Worm (Caenorhabditis elegans) whole organism, L4 larva: ENCODE measurements around the gene R05F9.7.

Source experiments
- R02D3.7 ChIP-seq: fragments of 150-350 bp; sonication (generic microtip); optimal IDR thresholded peaks from 3 replicates; lab custom pipeline; 2014; ENCODE audit warnings: missing biosample characterization, missing genetic modification characterization
- Y48G9A.11 ChIP-seq: fragments of 200-800 bp; sonication (Bioruptor generic); IDR thresholded peaks from 2 replicates; pipeline ENCODE4 v1.3.6; 2022; ENCODE audit warnings: missing genetic modification reagents, missing genetic modification characterization, missing compliant biosample characterization
- Y5F2A.4 ChIP-seq: fragments of 200-800 bp; sonication (Bioruptor generic); optimal IDR thresholded peaks from 2 replicates; lab custom pipeline; 2018; ENCODE audit warnings: mild to moderate bottlenecking, missing genetic modification characterization, missing compliant biosample characterization
- Y75B8A.6 ChIP-seq: fragments of 200-800 bp; sonication (Bioruptor generic); IDR thresholded peaks from 2 replicates; pipeline ENCODE4 v1.3.6; 2022; ENCODE audit warnings: missing genetic modification reagents, missing genetic modification characterization, missing compliant biosample characterization
- ZK546.5 ChIP-seq, 2 experiments: sonication (generic microtip); optimal IDR thresholded peaks; 2 replicates each; lab custom pipeline; 2017; ENCODE audit warnings: missing biosample characterization in 2 of 2, missing genetic modification characterization in 2 of 2
- arid-1 ChIP-seq: fragments of 200-800 bp; sonication (Bioruptor generic); conservative IDR thresholded peaks from 2 replicates; pipeline ENCODE4 v1.3.6; 2022; ENCODE audit warnings: missing genetic modification reagents, missing genetic modification characterization, missing compliant biosample characterization
- attf-4 ChIP-seq: sonication (generic microtip); optimal IDR thresholded peaks from 3 replicates; lab custom pipeline; 2017; ENCODE audit warnings: missing biosample characterization, missing genetic modification characterization
- ceh-20 ChIP-seq: fragments of 200-800 bp; sonication (Bioruptor generic); IDR thresholded peaks from 2 replicates; pipeline ENCODE4 v1.3.6; 2022; ENCODE audit warnings: missing genetic modification reagents, missing genetic modification characterization, missing compliant biosample characterization
- ceh-32 ChIP-seq: sonication (generic microtip); optimal IDR thresholded peaks from 2 replicates; lab custom pipeline; 2016; ENCODE audit warnings: mild to moderate bottlenecking, missing genetic modification characterization, missing compliant biosample characterization; ENCODE audit not compliant: poor library complexity
- ceh-82 ChIP-seq: sonication (generic microtip); optimal IDR thresholded peaks from 2 replicates; lab custom pipeline; 2017; ENCODE audit warnings: missing biosample characterization, missing genetic modification characterization
- ces-1 ChIP-seq: fragments of 150-350 bp; sonication (generic microtip); optimal IDR thresholded peaks from 4 replicates; lab custom pipeline; 2014; ENCODE audit warnings: missing biosample characterization, missing genetic modification reagents, missing genetic modification characterization
- ctbp-1 ChIP-seq: fragments of 200-800 bp; sonication (Bioruptor generic); IDR thresholded peaks from 2 replicates; pipeline ENCODE4 v1.3.6; 2022; ENCODE audit warnings: missing genetic modification reagents, missing genetic modification characterization, missing compliant biosample characterization
- daf-16 ChIP-seq, 3 experiments: sonication (generic microtip); optimal IDR thresholded peaks; 2 replicates each; lab custom pipeline; 2016 to 2017; ENCODE audit warnings: missing genetic modification characterization in 3 of 3, missing genetic modification reagents in 3 of 3, mild to moderate bottlenecking in 2 of 3, missing compliant biosample characterization in 2 of 3, missing biosample characterization in 1 of 3, moderate library complexity in 1 of 3
- dmd-8 ChIP-seq: fragments of 200-800 bp; sonication (Bioruptor generic); IDR thresholded peaks from 2 replicates; pipeline ENCODE4 v1.3.6; 2022; ENCODE audit warnings: missing genetic modification characterization, missing compliant biosample characterization
- dmd-9 ChIP-seq: fragments of 200-800 bp; sonication (Bioruptor generic); IDR thresholded peaks from 2 replicates; pipeline ENCODE4 v1.3.6; 2022; ENCODE audit warnings: missing genetic modification reagents, missing genetic modification characterization, missing compliant biosample characterization
- dve-1 ChIP-seq: sonication (generic microtip); optimal IDR thresholded peaks from 2 replicates; lab custom pipeline; 2017; ENCODE audit warnings: antibody characterized with exemption, mild to moderate bottlenecking, missing genetic modification characterization, missing compliant biosample characterization; ENCODE audit not compliant: insufficient read depth
- gei-8 ChIP-seq: fragments of 200-800 bp; sonication (Bioruptor generic); optimal IDR thresholded peaks from 2 replicates; lab custom pipeline; 2018; ENCODE audit warnings: mild to moderate bottlenecking, missing genetic modification characterization, missing compliant biosample characterization
- hif-1 ChIP-seq, 2 experiments: sonication (generic microtip); optimal IDR thresholded peaks; 2 replicates each; lab custom pipeline; 2016 to 2017; ENCODE audit warnings: missing compliant biosample characterization in 2 of 2, missing genetic modification characterization in 2 of 2, missing genetic modification reagents in 2 of 2, missing genotype in 2 of 2, mild to moderate bottlenecking in 1 of 2
- hlh-11 ChIP-seq: fragments of 200-800 bp; sonication (Bioruptor generic); optimal IDR thresholded peaks from 2 replicates; lab custom pipeline; 2018; ENCODE audit warnings: mild to moderate bottlenecking, missing genetic modification characterization, missing compliant biosample characterization
- hlh-30 ChIP-seq: sonication (generic microtip); optimal IDR thresholded peaks from 2 replicates; lab custom pipeline; 2017; ENCODE audit warnings: antibody characterized with exemption, mild to moderate bottlenecking, missing genetic modification characterization, missing compliant biosample characterization; ENCODE audit not compliant: insufficient read depth
- hmg-1.1 ChIP-seq: fragments of 200-800 bp; sonication (Bioruptor generic); IDR thresholded peaks from 2 replicates; pipeline ENCODE4 v1.3.6; 2022; ENCODE audit warnings: missing genetic modification reagents, missing genetic modification characterization, missing compliant biosample characterization
- lim-7 ChIP-seq: fragments of 200-800 bp; sonication (Bioruptor generic); IDR thresholded peaks from 2 replicates; pipeline ENCODE4 v1.3.6; 2022; ENCODE audit warnings: missing genetic modification characterization, missing compliant biosample characterization
- lin-1 ChIP-seq: fragments of 200-800 bp; sonication (Bioruptor generic); IDR thresholded peaks from 2 replicates; pipeline ENCODE4 v1.3.6; 2022; ENCODE audit warnings: missing genetic modification reagents, missing genetic modification characterization, missing compliant biosample characterization
- lin-39 ChIP-seq: fragments of 150-350 bp; optimal IDR thresholded peaks from 2 replicates; lab custom pipeline; 2014; ENCODE audit warnings: missing biosample characterization, missing genetic modification reagents, missing genetic modification characterization
- lsy-2 ChIP-seq, 2 experiments: fragments of 150-350 bp in 1 of 2; sonication (generic microtip) in 1 of 2; optimal IDR thresholded peaks; 2 replicates each; lab custom pipeline; 2014 to 2017; ENCODE audit warnings: missing biosample characterization in 2 of 2, missing genetic modification characterization in 2 of 2
- madf-5 ChIP-seq, 2 experiments: fragments of 200-800 bp; sonication (Bioruptor generic); IDR thresholded peaks; 2 replicates each; pipeline ENCODE4 v1.3.6; 2022; ENCODE audit warnings: missing compliant biosample characterization in 2 of 2, missing genetic modification characterization in 2 of 2
- madf-9 ChIP-seq: fragments of 200-800 bp; sonication (Bioruptor generic); conservative IDR thresholded peaks from 2 replicates; pipeline ENCODE4 v1.3.6; 2022; ENCODE audit warnings: missing genetic modification reagents, missing genetic modification characterization, missing compliant biosample characterization
- mdl-1 ChIP-seq, 2 experiments: fragments of 150-350 bp in 1 of 2; sonication (generic microtip) in 1 of 2; optimal IDR thresholded peaks; 2 replicates each; lab custom pipeline; 2014 to 2017; ENCODE audit warnings: missing biosample characterization in 2 of 2, missing genetic modification characterization in 2 of 2
- mep-1 ChIP-seq: fragments of 150-350 bp; sonication (generic microtip); optimal IDR thresholded peaks from 3 replicates; lab custom pipeline; 2014; ENCODE audit warnings: missing biosample characterization, missing genetic modification characterization
- mes-2 ChIP-seq: sonication (generic microtip); optimal IDR thresholded peaks from 2 replicates; lab custom pipeline; 2016; ENCODE audit warnings: missing genotype, mild to moderate bottlenecking, missing genetic modification characterization, missing compliant biosample characterization; ENCODE audit not compliant: poor library complexity, severe bottlenecking
- mxl-3 ChIP-seq: fragments of 200-800 bp; sonication (Bioruptor generic); optimal IDR thresholded peaks from 2 replicates; lab custom pipeline; 2018; ENCODE audit warnings: mild to moderate bottlenecking, missing genetic modification characterization, missing compliant biosample characterization
- nhr-10 ChIP-seq: fragments of 150-350 bp; optimal IDR thresholded peaks from 2 replicates; lab custom pipeline; 2014; ENCODE audit warnings: missing biosample characterization, missing genetic modification characterization
- nhr-11 ChIP-seq: fragments of 150-350 bp; optimal IDR thresholded peaks from 2 replicates; lab custom pipeline; 2014; ENCODE audit warnings: missing biosample characterization, missing genetic modification characterization
- nhr-6 ChIP-seq: fragments of 150-350 bp; optimal IDR thresholded peaks from 2 replicates; lab custom pipeline; 2014; ENCODE audit warnings: missing biosample characterization, missing genetic modification characterization
- pha-4 ChIP-seq, 2 experiments: fragments of 150-350 bp in 1 of 2; fragments of 200-800 bp in 1 of 2; sonication (Bioruptor generic) in 1 of 2; IDR thresholded peaks in 1 of 2; optimal IDR thresholded peaks in 1 of 2; 2 replicates each; pipeline versions ENCODE4 v1.3.6 to Lab custom; 2014 to 2022; ENCODE audit warnings: missing genetic modification characterization in 2 of 2, missing genetic modification reagents in 2 of 2, missing biosample characterization in 1 of 2, missing compliant biosample characterization in 1 of 2
- php-3 ChIP-seq: fragments of 200-800 bp; sonication (Bioruptor generic); IDR thresholded peaks from 2 replicates; pipeline ENCODE4 v1.3.6; 2022; ENCODE audit warnings: missing genetic modification reagents, missing genetic modification characterization, missing compliant biosample characterization
- pqm-1 ChIP-seq: sonication (generic microtip); optimal IDR thresholded peaks from 2 replicates; lab custom pipeline; 2017; ENCODE audit warnings: missing biosample characterization, missing genetic modification characterization
- set-16 ChIP-seq: fragments of 200-800 bp; sonication (Bioruptor generic); IDR thresholded peaks from 2 replicates; pipeline ENCODE4 v1.3.6; 2022; ENCODE audit warnings: missing genetic modification reagents, missing genetic modification characterization, missing compliant biosample characterization
- snpc-1.2 ChIP-seq: fragments of 200-800 bp; sonication (Bioruptor generic); IDR thresholded peaks from 2 replicates; pipeline ENCODE4 v1.3.6; 2022; ENCODE audit warnings: missing genetic modification reagents, missing genetic modification characterization, missing compliant biosample characterization
- unc-130 ChIP-seq: sonication (generic microtip); optimal IDR thresholded peaks from 2 replicates; lab custom pipeline; 2016; ENCODE audit warnings: missing genetic modification reagents, missing genetic modification characterization, missing compliant biosample characterization
- unc-62 ChIP-seq, 3 experiments: fragments of 150-350 bp in 1 of 3; sonication (generic microtip); optimal IDR thresholded peaks in 2 of 3; peaks in 1 of 3; 1 replicate in 1 of 3; 2 replicates in 2 of 3; lab custom pipeline; 2014 to 2017; ENCODE audit warnings: missing biosample characterization in 3 of 3, missing genetic modification characterization in 3 of 3, missing genetic modification reagents in 3 of 3, missing genotype in 1 of 3
- zag-1 ChIP-seq: fragments of 150-350 bp; optimal IDR thresholded peaks from 2 replicates; lab custom pipeline; 2014; ENCODE audit warnings: missing biosample characterization, missing genetic modification characterization
- zfp-3 ChIP-seq: fragments of 200-800 bp; sonication (Bioruptor generic); conservative IDR thresholded peaks from 2 replicates; pipeline ENCODE4 v1.3.6; 2022; ENCODE audit warnings: missing genetic modification reagents, missing genetic modification characterization, missing compliant biosample characterization

The R05F9.7 gene

ce11 chrII:4884403-4884802 is 1.7 kb upstream of the R05F9.7 start:
- no peak for TF ChIP-seq pha-4 (GFP tag; IDR thresholded peaks at IDR 0.05; lab: Robert Waterston, UW)
- no peak for TF ChIP-seq pha-4 (tag; optimal IDR thresholded peaks at IDR 0.05; lab: Kevin White, UChicago)
- TF ChIP-seq unc-62 (GFP tag; optimal IDR thresholded peaks at IDR 0.05 in 1 of 2; lab: Kevin White, UChicago): peak in 1 of 2 experiments; percentile 65
- no peak for TF ChIP-seq unc-62 (tag; optimal IDR thresholded peaks at IDR 0.05; lab: Kevin White, UChicago)

ce11 chrII:4888527-4889487 is 2.7 kb downstream of the R05F9.7 start, which contains the start of gene pgm-1:
Gene pgm-1, plus strand, starts transcription at chrII:4889437.
- TF ChIP-seq dmd-9 (GFP tag; lab: Robert Waterston, UW): no peak
- TF ChIP-seq pha-4 (GFP tag; IDR thresholded peaks at IDR 0.05; lab: Robert Waterston, UW): 0 out of 2 replicates have a peak, but pooled peaks have one; percentile 11
- no peak for TF ChIP-seq pha-4 (tag; optimal IDR thresholded peaks at IDR 0.05; lab: Kevin White, UChicago)
- TF ChIP-seq nhr-6: no peak
- TF ChIP-seq ceh-32 (tag; lab: Kevin White, UChicago): no peak
- TF ChIP-seq nhr-11: peak; percentile 61
- peak; percentile 72 for TF ChIP-seq hlh-11 (tag; lab: Kevin White, UChicago)
- TF ChIP-seq mxl-3 (GFP tag; lab: Kevin White, UChicago): no peak
- TF ChIP-seq daf-16 (GFP tag; optimal IDR thresholded peaks at IDR 0.05; lab: Kevin White, UChicago): peak in 1 of 2 experiments; percentile 64
- TF ChIP-seq daf-16 (tag; optimal IDR thresholded peaks at IDR 0.05; lab: Kevin White, UChicago): peak; percentile 43
- no peak for TF ChIP-seq zfp-3 (GFP tag; lab: Robert Waterston, UW)
- TF ChIP-seq set-16 (GFP tag; lab: Robert Waterston, UW): no peak
- TF ChIP-seq arid-1 (GFP tag; lab: Robert Waterston, UW): no peak
- TF ChIP-seq Y75B8A.6 (GFP tag; lab: Robert Waterston, UW): no peak
- 0 out of 2 replicates have a peak, but pooled peaks have one; percentile 14 for TF ChIP-seq ceh-20 (GFP tag; lab: Robert Waterston, UW)
- no peak for TF ChIP-seq lin-39 (tag; lab: Kevin White, UChicago)
- no peak for TF ChIP-seq pqm-1 (tag; lab: Kevin White, UChicago)
- no peak for TF ChIP-seq lim-7
- TF ChIP-seq hlh-30: no peak
- no peak for TF ChIP-seq nhr-10
- peak; percentile 9 for TF ChIP-seq mep-1 (tag; lab: Kevin White, UChicago)
- no peak for TF ChIP-seq dmd-8 (GFP tag; lab: Robert Waterston, UW)
- TF ChIP-seq ceh-82 (tag; lab: Kevin White, UChicago): no peak
- TF ChIP-seq gei-8 (GFP tag; lab: Kevin White, UChicago): no peak
- TF ChIP-seq unc-130 (GFP tag; lab: Kevin White, UChicago): no peak
- TF ChIP-seq madf-5 (GFP tag; IDR thresholded peaks at IDR 0.05; lab: Robert Waterston, UW): no peak
- TF ChIP-seq hif-1 (tag; optimal IDR thresholded peaks at IDR 0.05; lab: Kevin White, UChicago): peak in 1 of 2 experiments; percentile 72
- no peak for TF ChIP-seq ZK546.5 (tag; optimal IDR thresholded peaks at IDR 0.05; lab: Kevin White, UChicago)
- TF ChIP-seq snpc-1.2: no peak
- TF ChIP-seq lin-1 (GFP tag; lab: Robert Waterston, UW): no peak
- TF ChIP-seq dve-1: peak; percentile 4
- TF ChIP-seq ctbp-1 (GFP tag; lab: Robert Waterston, UW): no peak
- no peak for TF ChIP-seq zag-1 (tag; lab: Kevin White, UChicago)
- TF ChIP-seq attf-4 (tag; lab: Kevin White, UChicago): no peak
- TF ChIP-seq mes-2: no peak
- TF ChIP-seq ces-1 (GFP tag; lab: Kevin White, UChicago): no peak
- no peak for TF ChIP-seq Y5F2A.4
- TF ChIP-seq php-3: no peak
- no peak for TF ChIP-seq mdl-1 (tag; optimal IDR thresholded peaks at IDR 0.05; lab: Kevin White, UChicago)
- no peak for TF ChIP-seq madf-9
- TF ChIP-seq lsy-2 (tag; optimal IDR thresholded peaks at IDR 0.05; lab: Kevin White, UChicago): peak in 1 of 2 experiments; percentile 44
- TF ChIP-seq R02D3.7: no peak
- TF ChIP-seq Y48G9A.11 (GFP tag; lab: Robert Waterston, UW): no peak
- TF ChIP-seq hmg-1.1 (GFP tag; lab: Robert Waterston, UW): peak; percentile 57; the same call in 1 of the 2 replicates
